Fruit fly (Drosophila melanogaster) whole organism, prepupa: Measurements from ENCODE around the gene CG2540.
A peak's percentile ranks its signal among the peaks of the same experiment; 100 is the strongest.

Experiments used
- CG4318 ChIP-seq: fragments of 200-800 bp; sonication (Bioruptor generic); optimal IDR thresholded peaks from 3 replicates; lab custom pipeline; 2017; ENCODE audit warnings: missing biosample characterization, mild to moderate bottlenecking, missing genetic modification characterization
- CG6808 ChIP-seq: fragments of 200-800 bp; sonication (Bioruptor generic); optimal IDR thresholded peaks from 3 replicates; lab custom pipeline; 2017; ENCODE audit warnings: missing biosample characterization, missing genetic modification characterization, mild to moderate bottlenecking, moderate library complexity, missing genetic modification reagents
- Hr39 ChIP-seq: fragments of 200-800 bp; sonication (Bioruptor generic); optimal IDR thresholded peaks from 2 replicates; lab custom pipeline; 2016; ENCODE audit warnings: missing biosample characterization, missing genetic modification characterization
- net ChIP-seq: fragments of 200-800 bp; sonication (Bioruptor generic); optimal IDR thresholded peaks from 3 replicates; lab custom pipeline; 2016; ENCODE audit warnings: missing biosample characterization, missing genetic modification characterization
- svp ChIP-seq: fragments of 200-800 bp; sonication (Bioruptor generic); peaks from one replicate; lab custom pipeline; 2016; ENCODE audit warnings: missing biosample characterization, missing genetic modification characterization

- TF ChIP-seq net (GFP tag; lab: Kevin White, UChicago) (no peak), svp (GFP tag; lab: Kevin White, UChicago) (peak; percentile 76), CG6808 (GFP tag; lab: Kevin White, UChicago) (no peak), CG4318 (GFP tag; lab: Kevin White, UChicago) (no peak), Hr39 (GFP tag; lab: Kevin White, UChicago) (no peak)
Measured at dm6 chrX:12631317-12632156, 1.9 kb downstream of the CG2540 start, which contains the start of gene Tomosyn.
